Worm (Caenorhabditis elegans) whole organism, L1 larva: ENCODE results near the gene bbln-1.

Source experiments
- C16A3.4 ChIP-seq: fragments of 150-350 bp; optimal IDR thresholded peaks from 2 replicates; lab custom pipeline; 2014; ENCODE audit warnings: missing biosample characterization, missing genetic modification characterization
- Y116A8C.19 ChIP-seq: sonication (generic microtip); optimal IDR thresholded peaks from 2 replicates; lab custom pipeline; 2016; ENCODE audit warnings: missing compliant biosample characterization, missing genetic modification characterization, borderline replicate concordance
- aha-1 ChIP-seq: fragments of 150-350 bp; optimal IDR thresholded peaks from 2 replicates; lab custom pipeline; 2014; ENCODE audit warnings: missing biosample characterization, missing genetic modification characterization
- alr-1 ChIP-seq: fragments of 200-800 bp; sonication (Bioruptor generic); optimal IDR thresholded peaks from 2 replicates; lab custom pipeline; 2018; ENCODE audit warnings: borderline replicate concordance, mild to moderate bottlenecking, missing genetic modification characterization, missing compliant biosample characterization
- ama-1 ChIP-seq: fragments of 150-350 bp; optimal IDR thresholded peaks from 2 replicates; lab custom pipeline; 2014
- ceh-63 ChIP-seq: fragments of 200-800 bp; sonication (Bioruptor generic); optimal IDR thresholded peaks from 2 replicates; lab custom pipeline; 2018; ENCODE audit warnings: mild to moderate bottlenecking, missing genetic modification characterization, missing compliant biosample characterization
- ceh-8 ChIP-seq: fragments of 200-800 bp; sonication (Bioruptor generic); optimal IDR thresholded peaks from 2 replicates; lab custom pipeline; 2018; ENCODE audit warnings: mild to moderate bottlenecking, missing genetic modification characterization, moderate library complexity, missing compliant biosample characterization
- ceh-88 ChIP-seq: fragments of 200-800 bp; sonication (Bioruptor generic); IDR thresholded peaks from 2 replicates; pipeline ENCODE4 v1.3.6; 2022; ENCODE audit warnings: missing genetic modification characterization, missing compliant biosample characterization
- ces-1 ChIP-seq: fragments of 150-350 bp; optimal IDR thresholded peaks from 2 replicates; lab custom pipeline; 2014; ENCODE audit warnings: missing biosample characterization, missing genetic modification reagents, missing genetic modification characterization
- dsc-1 ChIP-seq: sonication (generic microtip); optimal IDR thresholded peaks from 2 replicates; lab custom pipeline; 2016; ENCODE audit warnings: mild to moderate bottlenecking, missing genetic modification characterization, missing compliant biosample characterization
- efl-3 ChIP-seq: fragments of 200-800 bp; sonication (Bioruptor generic); optimal IDR thresholded peaks from 2 replicates; lab custom pipeline; 2018; ENCODE audit warnings: mild to moderate bottlenecking, missing genetic modification characterization, missing compliant biosample characterization
- egl-13 ChIP-seq: sonication (generic microtip); optimal IDR thresholded peaks from 2 replicates; lab custom pipeline; 2016; ENCODE audit warnings: missing genotype, missing genetic modification reagents, missing genetic modification characterization, missing compliant biosample characterization
- elt-2 ChIP-seq: sonication (generic microtip); optimal IDR thresholded peaks from 2 replicates; lab custom pipeline; 2016; ENCODE audit warnings: missing genetic modification characterization, mild to moderate bottlenecking, inconsistent platforms, missing compliant biosample characterization, missing genetic modification reagents
- ets-5 ChIP-seq: fragments of 200-800 bp; sonication (Bioruptor generic); IDR thresholded peaks from 2 replicates; pipeline ENCODE4 v1.3.6; 2022; ENCODE audit warnings: missing genetic modification characterization, missing compliant biosample characterization
- fkh-10 ChIP-seq: sonication (generic microtip); optimal IDR thresholded peaks from 2 replicates; lab custom pipeline; 2017; ENCODE audit warnings: missing biosample characterization, missing genetic modification reagents, missing genetic modification characterization
- hlh-4 ChIP-seq: sonication (generic microtip); optimal IDR thresholded peaks from 2 replicates; lab custom pipeline; 2016; ENCODE audit warnings: mild to moderate bottlenecking, missing genetic modification characterization, missing compliant biosample characterization
- hpl-2 ChIP-seq: fragments of 150-350 bp; optimal IDR thresholded peaks from 2 replicates; lab custom pipeline; 2014; ENCODE audit warnings: missing biosample characterization, missing genetic modification reagents, missing genetic modification characterization
- irx-1 ChIP-seq: sonication (generic microtip); optimal IDR thresholded peaks from 2 replicates; lab custom pipeline; 2016; ENCODE audit warnings: missing genetic modification characterization, missing compliant biosample characterization
- jun-1 ChIP-seq: fragments of 150-350 bp; optimal IDR thresholded peaks from 2 replicates; lab custom pipeline; 2014; ENCODE audit warnings: missing biosample characterization, missing genetic modification reagents, missing genetic modification characterization
- lin-13 ChIP-seq: fragments of 150-350 bp; optimal IDR thresholded peaks from 2 replicates; lab custom pipeline; 2014; ENCODE audit warnings: missing biosample characterization, missing genetic modification reagents, missing genetic modification characterization
- lin-15B ChIP-seq: fragments of 150-350 bp; sonication (generic microtip); optimal IDR thresholded peaks from 3 replicates; lab custom pipeline; 2014; ENCODE audit warnings: missing biosample characterization, missing genetic modification characterization
- lin-39 ChIP-seq: fragments of 150-350 bp; optimal IDR thresholded peaks from 2 replicates; lab custom pipeline; 2014; ENCODE audit warnings: missing biosample characterization, missing genetic modification reagents, missing genetic modification characterization
- lir-3 ChIP-seq: sonication (generic microtip); optimal IDR thresholded peaks from 2 replicates; lab custom pipeline; 2016; ENCODE audit warnings: mild to moderate bottlenecking, missing genetic modification characterization, moderate library complexity, missing compliant biosample characterization; ENCODE audit not compliant: poor library complexity
- lsy-2 ChIP-seq, 2 experiments: fragments of 150-350 bp; optimal IDR thresholded peaks; 2 replicates each; lab custom pipeline; 2014; ENCODE audit warnings: missing biosample characterization in 2 of 2, missing genetic modification characterization in 2 of 2
- mdl-1 ChIP-seq, 2 experiments: fragments of 150-350 bp; optimal IDR thresholded peaks; 2 replicates each; lab custom pipeline; 2014 to 2017; ENCODE audit warnings: missing biosample characterization in 2 of 2, missing genetic modification characterization in 2 of 2, inconsistent platforms in 1 of 2
- mef-2 ChIP-seq: fragments of 150-350 bp; optimal IDR thresholded peaks from 2 replicates; lab custom pipeline; 2014; ENCODE audit warnings: missing biosample characterization, missing genetic modification characterization
- nhr-12 ChIP-seq: sonication (generic microtip); optimal IDR thresholded peaks from 2 replicates; lab custom pipeline; 2017; ENCODE audit warnings: missing biosample characterization, missing genetic modification characterization
- nhr-19 ChIP-seq: fragments of 200-800 bp; sonication (Bioruptor generic); conservative IDR thresholded peaks from 2 replicates; pipeline ENCODE4 v1.3.6; 2022; ENCODE audit warnings: missing genetic modification characterization, missing compliant biosample characterization
- nhr-28 ChIP-seq: fragments of 150-350 bp; optimal IDR thresholded peaks from 2 replicates; lab custom pipeline; 2014; ENCODE audit warnings: missing biosample characterization, missing genetic modification characterization
- nhr-47 ChIP-seq: sonication (generic microtip); optimal IDR thresholded peaks from 2 replicates; lab custom pipeline; 2016; ENCODE audit warnings: mild to moderate bottlenecking, missing genetic modification characterization, moderate library complexity, missing compliant biosample characterization
- nhr-71 ChIP-seq: sonication (generic microtip); optimal IDR thresholded peaks from 2 replicates; lab custom pipeline; 2016; ENCODE audit warnings: mild to moderate bottlenecking, missing genetic modification characterization, moderate library complexity, missing compliant biosample characterization
- nhr-76 ChIP-seq: sonication (generic microtip); optimal IDR thresholded peaks from 2 replicates; lab custom pipeline; 2017; ENCODE audit warnings: missing biosample characterization, missing genetic modification characterization
- nhr-85 ChIP-seq: sonication (generic microtip); peaks from one replicate; lab custom pipeline; 2016; ENCODE audit warnings: missing genetic modification characterization, inconsistent platforms, missing compliant biosample characterization
- nhr-90 ChIP-seq: sonication (generic microtip); optimal IDR thresholded peaks from 2 replicates; lab custom pipeline; 2016; ENCODE audit warnings: mild to moderate bottlenecking, missing genetic modification characterization, missing compliant biosample characterization; ENCODE audit not compliant: poor library complexity
- pqm-1 ChIP-seq: sonication (generic microtip); optimal IDR thresholded peaks from 3 replicates; lab custom pipeline; 2017; ENCODE audit warnings: missing biosample characterization, missing genetic modification characterization
- skn-1 ChIP-seq: fragments of 150-350 bp; optimal IDR thresholded peaks from 2 replicates; lab custom pipeline; 2014; ENCODE audit warnings: missing biosample characterization, missing genetic modification characterization
- snpc-4 ChIP-seq: fragments of 150-350 bp; optimal IDR thresholded peaks from 2 replicates; lab custom pipeline; 2014; ENCODE audit warnings: missing biosample characterization, missing genetic modification characterization
- sup-37 ChIP-seq: fragments of 200-800 bp; sonication (Bioruptor generic); optimal IDR thresholded peaks from 2 replicates; lab custom pipeline; 2018; ENCODE audit warnings: mild to moderate bottlenecking, missing genetic modification characterization, missing compliant biosample characterization
- swsn-7 ChIP-seq: sonication (generic microtip); optimal IDR thresholded peaks from 2 replicates; lab custom pipeline; 2016; ENCODE audit warnings: missing genetic modification characterization, missing compliant biosample characterization
- tbx-2 ChIP-seq: sonication (generic microtip); optimal IDR thresholded peaks from 2 replicates; lab custom pipeline; 2016; ENCODE audit warnings: missing genetic modification characterization, missing compliant biosample characterization
- tlp-1 ChIP-seq: fragments of 150-350 bp; optimal IDR thresholded peaks from 2 replicates; lab custom pipeline; 2014; ENCODE audit warnings: missing biosample characterization, missing genetic modification characterization
- unc-30 ChIP-seq: sonication (generic microtip); optimal IDR thresholded peaks from 2 replicates; lab custom pipeline; 2017; ENCODE audit warnings: missing biosample characterization, missing genetic modification characterization
- unc-62 ChIP-seq: fragments of 150-350 bp; optimal IDR thresholded peaks from 2 replicates; lab custom pipeline; 2014; ENCODE audit warnings: missing biosample characterization, missing genetic modification reagents, missing genetic modification characterization
- unc-86 ChIP-seq: sonication (generic microtip); optimal IDR thresholded peaks from 2 replicates; lab custom pipeline; 2016; ENCODE audit warnings: missing genetic modification characterization, missing compliant biosample characterization
- unc-98 ChIP-seq: fragments of 200-800 bp; sonication (Bioruptor generic); IDR thresholded peaks from 2 replicates; pipeline ENCODE4 v1.3.6; 2022; ENCODE audit warnings: missing genetic modification characterization, missing compliant biosample characterization
- vab-15 ChIP-seq: sonication (generic microtip); optimal IDR thresholded peaks from 2 replicates; lab custom pipeline; 2017; ENCODE audit warnings: missing genotype, mild to moderate bottlenecking, missing genetic modification characterization, missing compliant biosample characterization
- xbp-1 ChIP-seq: sonication (generic microtip); optimal IDR thresholded peaks from 2 replicates; lab custom pipeline; 2016; ENCODE audit warnings: missing genetic modification characterization, missing compliant biosample characterization
- zip-4 ChIP-seq: fragments of 200-800 bp; sonication (Bioruptor generic); optimal IDR thresholded peaks from 2 replicates; lab custom pipeline; 2018; ENCODE audit warnings: mild to moderate bottlenecking, missing genetic modification characterization, moderate library complexity, missing compliant biosample characterization
- ztf-11 ChIP-seq, 2 experiments: sonication (generic microtip); optimal IDR thresholded peaks; 2 replicates each; lab custom pipeline; 2016 to 2017; ENCODE audit warnings: missing genetic modification characterization in 2 of 2, missing biosample characterization in 1 of 2, missing compliant biosample characterization in 1 of 2
- ztf-4 ChIP-seq: fragments of 150-350 bp; optimal IDR thresholded peaks from 2 replicates; lab custom pipeline; 2014; ENCODE audit warnings: missing biosample characterization, missing genetic modification characterization

Gene bbln-1

ce11 chrX:3111687-3112086, 40.6 kb downstream of the bbln-1 start (continued):
- TF ChIP-seq hlh-4 (tag; lab: Kevin White, UChicago) (no peak), skn-1 (tag; lab: Kevin White, UChicago) (no peak), sup-37 (GFP tag; lab: Kevin White, UChicago) (no peak), lin-39 (tag; lab: Kevin White, UChicago) (no peak), dsc-1 (tag; lab: Kevin White, UChicago) (no peak), hpl-2 (no peak), unc-62 (GFP tag; lab: Kevin White, UChicago) (no peak), lsy-2 (tag; optimal IDR thresholded peaks at IDR 0.05; lab: Kevin White, UChicago) (peak; percentile 5 to 7), unc-30 (tag; lab: Kevin White, UChicago) (no peak), mdl-1 (tag; optimal IDR thresholded peaks at IDR 0.05; lab: Kevin White, UChicago) (no peak), egl-13 (tag; lab: Kevin White, UChicago) (no peak), ceh-63 (GFP tag; lab: Kevin White, UChicago) (no peak), vab-15 (tag; lab: Kevin White, UChicago) (no peak), C16A3.4 (tag; lab: Kevin White, UChicago) (peak; percentile 24), nhr-85 (no peak), unc-86 (no peak), nhr-90 (tag; lab: Kevin White, UChicago) (peak; percentile 73), nhr-12 (tag; lab: Kevin White, UChicago) (no peak), elt-2 (peak; percentile 38), tbx-2 (peak; percentile 32), ceh-88 (GFP tag; lab: Robert Waterston, UW) (no peak), efl-3 (no peak), aha-1 (no peak), nhr-76 (tag; lab: Kevin White, UChicago) (no peak), zip-4 (no peak), snpc-4 (tag; lab: Kevin White, UChicago) (no peak), fkh-10 (GFP tag; lab: Kevin White, UChicago) (no peak), nhr-71 (peak; percentile 62), ces-1 (GFP tag; lab: Kevin White, UChicago) (no peak), irx-1 (tag; lab: Kevin White, UChicago) (no peak), lir-3 (tag; lab: Kevin White, UChicago) (peak; percentile 2), Y116A8C.19 (tag; lab: Kevin White, UChicago) (no peak), mef-2 (tag; lab: Kevin White, UChicago) (no peak), tlp-1 (tag; lab: Kevin White, UChicago) (no peak), lin-13 (GFP tag; lab: Kevin White, UChicago) (peak; percentile 52), swsn-7 (tag; lab: Kevin White, UChicago) (peak; percentile 1), ama-1 (lab: Kevin White, UChicago) (peak; percentile 90), ceh-8 (GFP tag; lab: Kevin White, UChicago) (no peak), jun-1 (tag; lab: Kevin White, UChicago) (no peak), ztf-4 (peak; percentile 78), ztf-11 (tag; optimal IDR thresholded peaks at IDR 0.05; lab: Kevin White, UChicago) (no peak), alr-1 (tag; lab: Kevin White, UChicago) (no peak), ets-5 (GFP tag; lab: Robert Waterston, UW) (no peak), unc-98 (GFP tag; lab: Robert Waterston, UW) (no peak), lin-15B (tag; lab: Kevin White, UChicago) (no peak), nhr-19 (peak; percentile 45), pqm-1 (tag; lab: Kevin White, UChicago) (no peak), nhr-47 (tag; lab: Kevin White, UChicago) (peak; percentile 68), xbp-1 (tag; lab: Kevin White, UChicago) (no peak), nhr-28 (no peak)
